Worm (Caenorhabditis elegans) whole organism, L4/young adult: ENCODE measurements around the gene best-13.

Experiments
- W03F9.2 ChIP-seq: fragments of 150-350 bp; optimal IDR thresholded peaks from 2 replicates; lab custom pipeline; 2014; ENCODE audit warnings: missing biosample characterization, missing genetic modification characterization
- dao-5 ChIP-seq: sonication (generic microtip); optimal IDR thresholded peaks from 2 replicates; lab custom pipeline; 2016; ENCODE audit warnings: missing genotype, missing genetic modification characterization, moderate library complexity, missing compliant biosample characterization
- him-1 ChIP-seq: sonication (generic microtip); optimal IDR thresholded peaks from 2 replicates; lab custom pipeline; 2016; ENCODE audit warnings: missing genotype, missing genetic modification reagents, missing genetic modification characterization, missing compliant biosample characterization

The best-13 gene

DNA sequence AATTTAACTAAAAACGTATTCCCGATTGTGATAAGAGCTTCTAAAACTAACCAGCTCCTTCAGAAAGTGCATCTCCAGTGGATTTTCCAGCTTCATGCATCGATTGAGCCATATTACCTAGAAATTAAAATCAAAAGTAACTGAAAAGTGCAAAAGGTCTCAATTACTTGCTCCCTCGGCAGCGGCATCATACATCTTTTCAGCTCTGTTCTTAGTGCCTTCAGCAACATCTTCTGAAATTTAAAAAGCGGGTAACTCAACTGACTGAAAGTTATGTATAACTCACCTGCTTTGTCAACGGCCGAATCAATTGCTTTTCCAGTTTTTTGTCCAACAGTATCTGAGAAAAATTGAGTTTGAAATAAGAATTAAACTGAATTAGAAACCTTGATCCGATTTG is 20.7 kb downstream of the best-13 start:
- TF ChIP-seq him-1 (no peak), W03F9.2 (tag; lab: Kevin White, UChicago) (no peak), dao-5 (tag; lab: Kevin White, UChicago) (no peak)

ce11 chrIV:9928180-9928896 is 24.6 kb downstream of the best-13 start, which contains the start of gene dur-1:
Gene dur-1 (minus strand): TSS chrIV:9928230.
- TF ChIP-seq him-1 (no peak), dao-5 (tag; lab: Kevin White, UChicago) (no peak), W03F9.2 (tag; lab: Kevin White, UChicago) (no peak)

ce11 chrIV:9932055-9932454 is 28.3 kb downstream of the best-13 start, which contains the start of the genes trmt-10A and F25H8.2:
Gene trmt-10A (minus strand): TSS chrIV:9932213.
Gene F25H8.2 (plus strand): TSS chrIV:9932235.
- TF ChIP-seq him-1 (no peak), dao-5 (tag; lab: Kevin White, UChicago) (no peak), W03F9.2 (tag; lab: Kevin White, UChicago) (no peak)

ce11 chrIV:9933580-9933979 is 29.9 kb downstream of the best-13 start, which contains the start of gene spe-29:
Gene spe-29 (plus strand): TSS chrIV:9933880.
- TF ChIP-seq him-1 (no peak), W03F9.2 (tag; lab: Kevin White, UChicago) (no peak), dao-5 (tag; lab: Kevin White, UChicago) (no peak)

DNA sequence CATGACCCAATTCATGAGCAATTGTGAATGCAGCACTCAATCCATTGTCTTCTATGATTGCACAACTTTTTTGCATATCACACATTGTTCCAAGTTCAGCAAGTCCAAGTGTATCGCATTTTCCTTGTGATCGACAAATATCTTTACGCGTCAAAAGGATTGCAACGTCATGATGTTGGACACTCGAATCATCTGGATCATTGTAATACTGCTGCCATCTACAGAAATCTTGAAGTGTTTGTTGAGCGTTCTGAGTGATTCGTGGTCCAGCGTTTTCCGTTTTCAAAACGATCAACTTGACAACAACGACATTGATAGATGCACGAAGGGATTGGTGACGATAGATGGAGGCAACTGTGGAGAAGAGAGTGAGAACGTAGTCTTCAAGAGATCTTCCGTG is 39.5 kb downstream of the best-13 start:
- TF ChIP-seq him-1 (no peak), W03F9.2 (tag; lab: Kevin White, UChicago) (no peak), dao-5 (tag; lab: Kevin White, UChicago) (no peak)

DNA sequence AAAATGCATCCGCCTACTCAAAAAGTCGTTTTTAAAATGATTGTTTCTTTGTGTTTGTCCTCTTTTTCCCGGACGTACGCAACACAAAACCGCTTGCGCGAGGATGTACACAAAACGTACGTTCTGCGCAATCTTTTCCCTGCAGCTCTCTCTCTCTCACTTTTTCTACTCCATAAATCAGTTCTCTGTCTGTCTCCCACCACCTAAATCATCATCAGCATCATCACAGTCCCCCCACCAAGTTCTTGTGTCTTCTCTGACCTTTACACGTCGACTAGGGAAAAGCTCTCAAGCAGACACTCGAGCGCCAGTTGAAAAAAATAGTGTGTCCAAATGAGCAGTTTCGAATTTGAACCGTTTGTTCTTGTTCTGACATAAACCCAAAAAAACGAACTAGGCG is 40.6 kb downstream of the best-13 start:
- TF ChIP-seq him-1 (no peak), dao-5 (tag; lab: Kevin White, UChicago) (no peak), W03F9.2 (tag; lab: Kevin White, UChicago) (no peak)

- no peak for TF ChIP-seq W03F9.2 (tag; lab: Kevin White, UChicago)
- no peak for TF ChIP-seq dao-5 (tag; lab: Kevin White, UChicago)
- no peak for TF ChIP-seq him-1
Observed at ce11 chrIV:9948035-9948434, 44.3 kb downstream of the best-13 start.

DNA sequence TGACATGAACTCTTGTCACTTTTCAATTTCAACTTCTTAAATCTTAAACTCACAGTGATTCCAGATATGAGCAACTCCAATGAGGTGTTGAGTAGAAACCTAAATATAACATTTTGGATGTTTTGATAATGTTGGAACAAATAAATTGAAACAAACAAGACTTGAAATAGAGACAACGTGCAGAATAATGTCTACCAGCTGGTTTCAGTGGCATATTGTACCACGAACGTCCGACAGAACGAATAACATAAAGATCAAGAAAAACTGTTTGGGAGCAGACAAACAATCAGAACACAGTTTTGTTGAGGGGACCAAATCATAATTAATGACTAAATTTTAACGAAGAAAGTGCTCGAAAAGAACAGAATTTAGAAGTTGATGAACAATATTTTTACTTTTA is 49.6 kb downstream of the best-13 start, which contains the start of gene gon-1:
TSS of gene gon-1 (minus strand) at position 101 of the 400 bp plus-strand sequence.
- TF ChIP-seq him-1 (no peak), W03F9.2 (tag; lab: Kevin White, UChicago) (no peak), dao-5 (tag; lab: Kevin White, UChicago) (no peak)
